Worm (Caenorhabditis elegans): ENCODE measurements around the gene lyst-1.

DNA sequence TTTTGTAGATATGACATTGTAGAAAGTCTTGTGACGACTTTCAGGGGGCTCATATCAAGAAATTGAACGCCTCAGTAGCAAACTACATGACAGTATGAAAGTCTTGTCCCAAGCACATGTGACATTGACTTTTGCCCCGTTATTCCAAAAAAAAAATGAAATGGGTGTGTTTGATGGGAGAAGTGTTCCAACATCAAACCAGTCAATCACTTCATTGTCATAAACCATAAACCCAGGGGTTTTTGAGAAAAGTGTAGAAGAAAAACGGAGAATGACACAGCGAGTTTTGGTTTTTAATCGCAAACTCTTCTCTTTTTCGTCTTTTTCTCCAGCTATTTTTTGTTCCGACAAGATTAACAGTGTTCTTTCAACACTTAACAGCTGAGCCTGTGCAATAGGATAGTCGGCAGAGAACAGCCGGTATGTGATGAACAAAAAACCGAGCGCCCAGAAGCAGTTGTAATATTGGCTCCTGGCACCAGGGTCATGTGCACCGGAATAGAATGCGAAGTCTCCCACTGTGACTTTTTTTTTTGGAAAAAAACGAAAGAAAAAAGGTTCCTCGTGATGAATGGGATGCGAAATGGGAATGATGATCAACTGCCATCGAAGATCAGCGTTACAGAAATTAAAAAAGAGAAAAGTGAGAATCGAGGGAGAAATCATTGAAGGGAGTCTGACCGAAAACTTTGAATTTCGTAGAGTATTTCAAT is 45.1 kb upstream of the lyst-1 start:
- TF ChIP-seq nhr-25 (tag; optimal IDR thresholded peaks at IDR 0.05), result no peak
- no peak for TF ChIP-seq ama-1 (optimal IDR thresholded peaks at IDR 0.05)
- TF ChIP-seq nhr-11 (tag; optimal IDR thresholded peaks at IDR 0.05), result no peak
- TF ChIP-seq lin-39 (tag; optimal IDR thresholded peaks at IDR 0.05), result no peak
- no peak for TF ChIP-seq nhr-237 (tag; optimal IDR thresholded peaks at IDR 0.05)
- TF ChIP-seq lin-15B (tag; optimal IDR thresholded peaks at IDR 0.05), result no peak
- no peak for TF ChIP-seq nhr-28 (tag; optimal IDR thresholded peaks at IDR 0.05)
- no peak for TF ChIP-seq unc-62 (GFP tag; optimal IDR thresholded peaks at IDR 0.05)
- no peak for TF ChIP-seq mdl-1 (tag; optimal IDR thresholded peaks at IDR 0.05)
- no peak for TF ChIP-seq unc-39 (tag; optimal IDR thresholded peaks at IDR 0.05)
- TF ChIP-seq jun-1 (tag; optimal IDR thresholded peaks at IDR 0.05), result no peak
- no peak for TF ChIP-seq nhr-12 (tag; optimal IDR thresholded peaks at IDR 0.05)
- no peak for TF ChIP-seq ztf-4 (tag; optimal IDR thresholded peaks at IDR 0.05)
- no peak for TF ChIP-seq zag-1 (tag; optimal IDR thresholded peaks at IDR 0.05)
